Fruit fly (Drosophila melanogaster) whole organism, prepupa: ENCODE data around the gene CG31126.
A peak's percentile ranks its signal among the peaks of the same experiment; 100 is the strongest.

ENCODE experiments used
- Blimp-1 ChIP-seq: fragments of 200-800 bp; sonication (Bioruptor generic); optimal IDR thresholded peaks from 3 replicates; lab custom pipeline; 2017; ENCODE audit warnings: missing biosample characterization, missing genetic modification characterization, mild to moderate bottlenecking, moderate library complexity, missing genetic modification reagents
- CG10631 ChIP-seq: fragments of 200-800 bp; sonication (Bioruptor generic); optimal IDR thresholded peaks from 2 replicates; lab custom pipeline; 2016; ENCODE audit warnings: missing biosample characterization, missing genetic modification characterization
- CG11294 ChIP-seq: fragments of 200-800 bp; sonication (Bioruptor generic); IDR thresholded peaks from 2 replicates; pipeline ENCODE4 v1.3.6; 2022; ENCODE audit warnings: missing biosample characterization, missing genetic modification characterization
- CG11762 ChIP-seq: fragments of 200-800 bp; sonication (Bioruptor generic); optimal IDR thresholded peaks from 3 replicates; lab custom pipeline; 2016; ENCODE audit warnings: missing biosample characterization, missing genetic modification characterization; ENCODE audit not compliant: insufficient read depth
- CG15336 ChIP-seq: fragments of 200-800 bp; sonication (Bioruptor generic); IDR thresholded peaks from 2 replicates; pipeline ENCODE4 v1.3.6; 2022; ENCODE audit warnings: missing biosample characterization, missing genetic modification characterization
- CG16779 ChIP-seq: fragments of 200-800 bp; sonication (Bioruptor generic); optimal IDR thresholded peaks from 3 replicates; lab custom pipeline; 2017; ENCODE audit warnings: missing biosample characterization, mild to moderate bottlenecking, missing genetic modification characterization
- CG3032 ChIP-seq: fragments of 200-800 bp; optimal IDR thresholded peaks from 2 replicates; lab custom pipeline; 2019; ENCODE audit warnings: missing biosample characterization, mild to moderate bottlenecking, missing genetic modification characterization, moderate library complexity
- CG31627 ChIP-seq: fragments of 200-800 bp; sonication (Bioruptor generic); optimal IDR thresholded peaks from 3 replicates; lab custom pipeline; 2016; ENCODE audit warnings: missing biosample characterization, missing genetic modification characterization
- CG32006 ChIP-seq: fragments of 200-800 bp; sonication (Bioruptor generic); optimal IDR thresholded peaks from 3 replicates; lab custom pipeline; 2017; ENCODE audit warnings: missing biosample characterization, mild to moderate bottlenecking, missing genetic modification characterization
- CG6163 ChIP-seq: fragments of 200-800 bp; sonication (Bioruptor generic); IDR thresholded peaks from 3 replicates; pipeline ENCODE4 v1.3.6; 2022; ENCODE audit warnings: missing biosample characterization, missing genetic modification characterization
- CG6276 ChIP-seq: fragments of 200-800 bp; sonication (Bioruptor generic); optimal IDR thresholded peaks from 2 replicates; lab custom pipeline; 2017; ENCODE audit warnings: missing biosample characterization, mild to moderate bottlenecking, missing genetic modification characterization
- CG6792 ChIP-seq: fragments of 200-800 bp; sonication (Bioruptor generic); optimal IDR thresholded peaks from 3 replicates; lab custom pipeline; 2016; ENCODE audit warnings: missing biosample characterization, missing genetic modification characterization
- CG6854 ChIP-seq: fragments of 200-800 bp; sonication (Bioruptor generic); optimal IDR thresholded peaks from 2 replicates; lab custom pipeline; 2017; ENCODE audit warnings: missing biosample characterization, mild to moderate bottlenecking, missing genetic modification characterization
- CG7368 ChIP-seq: fragments of 200-800 bp; sonication (Bioruptor generic); optimal IDR thresholded peaks from 3 replicates; lab custom pipeline; 2016; ENCODE audit warnings: missing biosample characterization, missing genetic modification characterization
- CG8119 ChIP-seq: fragments of 200-800 bp; sonication (Bioruptor generic); IDR thresholded peaks from 3 replicates; pipeline ENCODE4 v1.3.6; 2022; ENCODE audit warnings: missing biosample characterization, missing genetic modification characterization
- CG8319 ChIP-seq: fragments of 200-800 bp; sonication (Bioruptor generic); optimal IDR thresholded peaks from 3 replicates; lab custom pipeline; 2016; ENCODE audit warnings: missing biosample characterization, missing genetic modification characterization
- CG8632 ChIP-seq: fragments of 200-800 bp; sonication (Bioruptor generic); optimal IDR thresholded peaks from 3 replicates; lab custom pipeline; 2016; ENCODE audit warnings: missing biosample characterization, missing genetic modification characterization
- CG9139 ChIP-seq: fragments of 200-800 bp; sonication (Bioruptor generic); optimal IDR thresholded peaks from 3 replicates; lab custom pipeline; 2017; ENCODE audit warnings: missing biosample characterization, mild to moderate bottlenecking, missing genetic modification characterization
- Eip75B ChIP-seq: fragments of 200-800 bp; sonication (Bioruptor generic); optimal IDR thresholded peaks from 3 replicates; lab custom pipeline; 2016; ENCODE audit warnings: missing biosample characterization, missing genetic modification characterization
- Eip93F ChIP-seq: fragments of 200-800 bp; sonication (Bioruptor generic); optimal IDR thresholded peaks from 2 replicates; lab custom pipeline; 2016; ENCODE audit warnings: missing biosample characterization, mild to moderate bottlenecking, missing genetic modification characterization
- Ets96B ChIP-seq: fragments of 200-800 bp; optimal IDR thresholded peaks from 2 replicates; lab custom pipeline; 2019; ENCODE audit warnings: missing biosample characterization, mild to moderate bottlenecking, missing genetic modification characterization, moderate library complexity
- Gug ChIP-seq: fragments of 200-800 bp; sonication (Bioruptor generic); IDR thresholded peaks from 2 replicates; pipeline ENCODE4 v1.3.6; 2022; ENCODE audit warnings: missing biosample characterization, missing genetic modification characterization
- Hr39 ChIP-seq: fragments of 200-800 bp; sonication (Bioruptor generic); optimal IDR thresholded peaks from 2 replicates; lab custom pipeline; 2016; ENCODE audit warnings: missing biosample characterization, missing genetic modification characterization
- Hr4 ChIP-seq: fragments of 200-800 bp; sonication (Bioruptor generic); optimal IDR thresholded peaks from 3 replicates; lab custom pipeline; 2016; ENCODE audit warnings: missing biosample characterization, missing genetic modification characterization
- Sox14 ChIP-seq: fragments of 200-800 bp; sonication (Bioruptor generic); optimal IDR thresholded peaks from 3 replicates; lab custom pipeline; 2016; ENCODE audit warnings: missing biosample characterization, missing genetic modification characterization
- Sox15 ChIP-seq: fragments of 200-800 bp; sonication (Bioruptor generic); optimal IDR thresholded peaks from 3 replicates; lab custom pipeline; 2016; ENCODE audit warnings: missing biosample characterization, missing genetic modification characterization
- acj6 ChIP-seq: fragments of 200-800 bp; sonication (Bioruptor generic); optimal IDR thresholded peaks from 3 replicates; lab custom pipeline; 2016; ENCODE audit warnings: missing biosample characterization, missing genetic modification characterization
- dac ChIP-seq: fragments of 200-800 bp; sonication (Bioruptor generic); optimal IDR thresholded peaks from 2 replicates; lab custom pipeline; 2017; ENCODE audit warnings: missing biosample characterization, mild to moderate bottlenecking, missing genetic modification characterization
- dsx ChIP-seq: fragments of 200-800 bp; optimal IDR thresholded peaks from 3 replicates; lab custom pipeline; 2019; ENCODE audit warnings: missing biosample characterization, mild to moderate bottlenecking, missing genetic modification characterization, moderate library complexity; ENCODE audit not compliant: poor library complexity, severe bottlenecking
- lz ChIP-seq: fragments of 200-800 bp; sonication (Bioruptor generic); optimal IDR thresholded peaks from 3 replicates; lab custom pipeline; 2016; ENCODE audit warnings: missing biosample characterization, missing genetic modification characterization
- spab ChIP-seq: fragments of 200-800 bp; sonication (Bioruptor generic); optimal IDR thresholded peaks from 2 replicates; lab custom pipeline; 2017; ENCODE audit warnings: missing biosample characterization, mild to moderate bottlenecking, missing genetic modification characterization, missing genetic modification reagents
- ss ChIP-seq, 2 experiments: fragments of 200-800 bp; sonication (Bioruptor generic); optimal IDR thresholded peaks; 2 replicates in 1 of 2; 3 replicates in 1 of 2; lab custom pipeline; 2017 to 2018; ENCODE audit warnings: mild to moderate bottlenecking in 2 of 2, missing biosample characterization in 2 of 2, missing genetic modification characterization in 2 of 2, moderate library complexity in 1 of 2
- svp ChIP-seq: fragments of 200-800 bp; sonication (Bioruptor generic); peaks from one replicate; lab custom pipeline; 2016; ENCODE audit warnings: missing biosample characterization, missing genetic modification characterization
- topi ChIP-seq: fragments of 200-800 bp; sonication (Bioruptor generic); optimal IDR thresholded peaks from 3 replicates; lab custom pipeline; 2016; ENCODE audit warnings: missing biosample characterization, missing genetic modification characterization

The CG31126 gene

DNA sequence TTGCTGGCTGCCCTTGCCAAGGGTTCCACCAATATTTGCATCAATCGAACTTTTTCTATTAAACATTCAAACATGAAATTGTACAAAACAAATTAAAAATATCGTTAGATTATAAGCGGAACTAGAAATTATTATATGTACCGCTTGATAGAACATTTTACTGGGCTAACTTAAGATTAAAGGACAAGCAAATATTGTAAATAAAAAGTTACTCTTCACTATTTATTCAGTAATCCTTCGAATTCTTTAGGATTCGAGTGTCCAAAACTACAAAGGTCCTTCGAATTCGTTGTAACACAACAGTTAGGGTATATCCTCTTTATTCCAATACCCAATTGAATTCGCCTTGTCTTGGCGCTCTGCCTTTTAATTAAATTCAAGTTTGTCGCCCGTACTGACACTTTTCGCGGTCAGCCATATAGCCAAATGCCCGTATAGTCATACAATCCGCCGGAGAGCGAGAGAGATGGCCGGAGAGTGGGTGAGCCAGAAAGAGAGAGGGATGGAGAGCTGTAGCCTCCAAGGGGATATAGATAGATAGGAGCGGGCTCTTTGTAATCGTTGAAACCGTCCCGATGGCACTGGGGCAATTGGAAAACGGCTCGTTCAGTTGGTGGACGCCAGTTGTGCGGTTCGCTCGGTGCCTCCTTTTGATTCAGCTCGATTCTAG is 8.3 kb downstream of the CG31126 start:
- TF ChIP-seq CG10631 (GFP tag; lab: Kevin White, UChicago) = no peak
- TF ChIP-seq dsx = no peak
- TF ChIP-seq CG32006 = peak; percentile 18

DNA sequence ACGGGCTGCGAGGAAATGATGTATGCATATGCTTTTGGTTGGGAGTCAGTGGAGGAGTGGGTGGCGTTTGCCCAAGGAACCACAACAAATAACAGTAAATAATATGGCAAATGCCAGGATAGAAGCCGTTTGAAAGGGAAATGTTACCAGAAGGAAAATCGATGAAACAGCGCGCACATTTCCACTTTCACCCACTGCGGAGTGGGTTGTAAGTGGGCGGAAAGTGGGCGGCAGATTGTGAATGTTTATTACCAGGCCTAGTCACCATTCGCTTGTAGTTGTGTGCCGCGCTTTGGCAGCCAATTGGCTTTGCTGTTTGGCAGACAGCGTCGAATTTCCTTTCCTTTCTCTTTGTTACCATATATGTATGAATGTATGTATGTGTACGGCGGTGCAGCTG is 12.2 kb downstream of the CG31126 start:
- TF ChIP-seq CG15336 (no peak), CG11762 (GFP tag; lab: Kevin White, UChicago) (no peak), CG32006 (no peak), Sox14 (no peak), CG31627 (GFP tag; lab: Kevin White, UChicago) (no peak), ss (GFP tag; optimal IDR thresholded peaks at IDR 0.05; lab: Kevin White, UChicago) (no peak), svp (no peak), Sox15 (GFP tag; lab: Kevin White, UChicago) (no peak), dac (GFP tag; lab: Kevin White, UChicago) (no peak), CG11294 (GFP tag; lab: Robert Waterston, UW) (no peak), acj6 (GFP tag; lab: Kevin White, UChicago) (no peak), Ets96B (no peak), CG3032 (no peak), CG8119 (GFP tag; lab: Robert Waterston, UW) (no peak), lz (GFP tag; lab: Kevin White, UChicago) (no peak), CG6854 (GFP tag; lab: Kevin White, UChicago) (no peak), topi (no peak), CG8632 (GFP tag; lab: Kevin White, UChicago) (no peak), CG9139 (GFP tag; lab: Kevin White, UChicago) (no peak)

DNA sequence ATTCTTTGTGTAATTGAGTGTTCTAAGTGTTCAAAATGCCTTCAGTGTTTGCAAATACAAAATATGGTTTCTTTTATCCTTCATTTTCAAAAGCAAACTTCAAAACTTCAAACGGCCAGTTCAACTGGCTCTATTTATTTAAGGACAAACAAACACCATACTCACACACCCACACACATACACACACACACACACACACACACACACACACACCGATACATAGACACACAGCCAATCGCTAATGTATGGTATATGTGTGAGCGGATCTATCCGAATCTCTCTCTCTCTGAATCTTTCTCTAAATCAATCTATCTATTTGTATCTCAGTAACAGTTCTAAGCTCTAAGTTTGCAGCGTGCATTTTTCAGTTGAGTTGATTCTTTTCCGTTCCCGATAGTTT is 33.4 kb downstream of the CG31126 start:
- TF ChIP-seq CG16779 (tag; lab: Kevin White, UChicago) (no peak), Hr4 (GFP tag; lab: Kevin White, UChicago) (no peak), Hr39 (no peak), CG32006 (no peak), CG7368 (GFP tag; lab: Kevin White, UChicago) (no peak), svp (no peak), spab (GFP tag; lab: Kevin White, UChicago) (no peak), CG6163 (no peak), CG6276 (GFP tag; lab: Kevin White, UChicago) (no peak), Ets96B (no peak), Gug (GFP tag; lab: Robert Waterston, UW) (no peak), Blimp-1 (GFP tag; lab: Kevin White, UChicago) (no peak), Eip75B (no peak)
- TF ChIP-seq, all 60 proteins: peak for 0

DNA sequence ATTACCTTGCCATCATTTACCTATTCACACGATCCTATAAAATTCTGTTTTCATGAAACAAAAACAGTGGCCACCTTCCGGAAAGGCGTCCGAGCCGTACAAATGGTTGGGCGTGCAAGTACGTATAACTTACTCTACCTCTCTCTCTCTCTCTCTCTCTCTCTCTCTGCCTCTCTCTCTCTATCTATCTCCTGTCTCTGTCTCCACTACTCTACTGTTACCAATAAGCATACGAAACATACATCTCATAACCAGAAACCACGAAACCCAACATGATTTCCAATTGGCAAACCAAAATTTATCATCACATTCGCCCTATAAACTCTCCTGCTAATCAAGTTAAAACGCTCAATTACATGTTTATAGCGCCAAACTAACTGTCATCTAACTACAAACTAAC is 39.9 kb downstream of the CG31126 start:
- no peak for TF ChIP-seq CG11762 (GFP tag; lab: Kevin White, UChicago)
- TF ChIP-seq CG8319 (GFP tag; lab: Kevin White, UChicago) = no peak
- TF ChIP-seq Hr39 = no peak
- TF ChIP-seq Eip93F (GFP tag; lab: Kevin White, UChicago) = no peak
- TF ChIP-seq CG6792 (GFP tag; lab: Kevin White, UChicago) = no peak
- TF ChIP-seq CG11294 (GFP tag; lab: Robert Waterston, UW) = no peak
